Fruit fly (Drosophila melanogaster): ENCODE measurements around the gene Pdss2.

The Pdss2 gene

DNA sequence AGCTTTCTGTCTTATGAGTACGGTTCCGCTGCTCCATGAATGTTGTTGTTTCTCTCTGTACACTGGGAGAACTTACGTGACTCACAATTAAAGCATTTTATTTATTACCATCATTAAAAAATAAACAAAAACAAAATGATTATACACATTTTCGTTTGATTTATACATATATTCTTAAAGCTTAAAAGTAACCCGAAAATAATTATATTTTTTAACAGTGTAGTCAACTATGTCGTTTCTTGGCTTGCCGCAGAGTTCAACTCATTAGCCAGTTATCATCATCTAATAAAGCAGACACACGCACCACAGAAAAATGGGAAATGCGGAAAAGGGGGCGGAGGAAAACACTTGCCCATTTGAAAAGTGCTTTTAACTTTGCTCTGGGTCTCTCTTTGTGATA is 9.7 kb downstream of the Pdss2 start (continued):
- TF ChIP-seq tap (tag; optimal IDR thresholded peaks at IDR 0.05) (peak; percentile 83), sens (GFP tag) (peak; percentile 96), CG14050 (GFP tag; IDR thresholded peaks at IDR 0.05) (peak; percentile 51; the same call in 2 of the 3 replicates), CG12071 (GFP tag; optimal IDR thresholded peaks at IDR 0.05) (peak; percentile 53), Hey (tag; optimal IDR thresholded peaks at IDR 0.05) (no peak), lola (GFP tag; optimal IDR thresholded peaks at IDR 0.05) (peak in 1 of 3 experiments; percentile 75), CG15073 (GFP tag; optimal IDR thresholded peaks at IDR 0.05) (no peak), CG3847 (GFP tag; IDR thresholded peaks at IDR 0.05) (peak; percentile 77), Tbp (GFP tag; optimal IDR thresholded peaks at IDR 0.05) (no peak), CG1233 (GFP tag; optimal IDR thresholded peaks at IDR 0.05) (peak; percentile 60), trh (GFP tag; optimal IDR thresholded peaks at IDR 0.05) (peak; percentile 44), CG17829 (tag; optimal IDR thresholded peaks at IDR 0.05) (peak; percentile 85), dmrt11E (tag; optimal IDR thresholded peaks at IDR 0.05) (peak; percentile 79), E2f1 (GFP tag; IDR thresholded peaks at IDR 0.05) (peak; percentile 58; the same call in 1 of the 2 replicates), CG8290 (GFP tag; optimal IDR thresholded peaks at IDR 0.05) (peak; percentile 54), CG8290 (tag; optimal IDR thresholded peaks at IDR 0.05) (peak in 1 of 2 experiments; percentile 40), bsh (GFP tag; optimal IDR thresholded peaks at IDR 0.05) (peak in 1 of 2 experiments; percentile 93), jing (GFP tag; optimal IDR thresholded peaks at IDR 0.05) (peak; percentile 51), CG9817 (tag; optimal IDR thresholded peaks at IDR 0.05) (peak; percentile 69), CG5245 (GFP tag; optimal IDR thresholded peaks at IDR 0.05) (peak; percentile 56), CG1832 (GFP tag; optimal IDR thresholded peaks at IDR 0.05) (no peak), CG7786 (GFP tag; optimal IDR thresholded peaks at IDR 0.05) (peak; percentile 37), Ssrp (tag; optimal IDR thresholded peaks at IDR 0.05) (peak; percentile 79), MTF-1 (GFP tag; optimal IDR thresholded peaks at IDR 0.05; ENCODE audit: borderline replicate concordance) (peak; percentile 62), so (GFP tag; IDR thresholded peaks at IDR 0.05) (peak; percentile 80), ham (GFP tag; IDR thresholded peaks at IDR 0.05) (peak; percentile 31; the same call in 1 of the 2 replicates), CG16815 (GFP tag; optimal IDR thresholded peaks at IDR 0.05) (peak; percentile 33), gcm (GFP tag; optimal IDR thresholded peaks at IDR 0.05) (peak; percentile 93), insv (GFP tag; optimal IDR thresholded peaks at IDR 0.05) (no peak), fd102C (GFP tag; optimal IDR thresholded peaks at IDR 0.05) (no peak), Jarid2 (GFP tag; optimal IDR thresholded peaks at IDR 0.05) (no peak), exex (tag; optimal IDR thresholded peaks at IDR 0.05) (peak; percentile 1), grau (tag; optimal IDR thresholded peaks at IDR 0.05) (peak; percentile 86), bigmax (GFP tag; optimal IDR thresholded peaks at IDR 0.05) (no peak), luna (GFP tag; optimal IDR thresholded peaks at IDR 0.05) (no peak), CG11093 (GFP tag; IDR thresholded peaks at IDR 0.05) (0 out of 3 replicates have a peak, but pooled peaks have one; percentile 10), CG8944 (GFP tag; optimal IDR thresholded peaks at IDR 0.05) (peak; percentile 49), Eip74EF (GFP tag; optimal IDR thresholded peaks at IDR 0.05) (peak in 1 of 2 experiments; percentile 81), Nf-YB (GFP tag; optimal IDR thresholded peaks at IDR 0.05) (peak; percentile 66), CG6765 (GFP tag; optimal IDR thresholded peaks at IDR 0.05) (no peak), ems (GFP tag; optimal IDR thresholded peaks at IDR 0.05) (peak; percentile 80), twi (tag; optimal IDR thresholded peaks at IDR 0.05) (peak; percentile 65), Vsx1 (GFP tag; optimal IDR thresholded peaks at IDR 0.05) (peak; percentile 49), fd96Cb (tag; optimal IDR thresholded peaks at IDR 0.05) (peak; percentile 83), kni (GFP tag; optimal IDR thresholded peaks at IDR 0.05) (no peak), CrebB (tag; optimal IDR thresholded peaks at IDR 0.05) (peak; percentile 61), CG16863 (GFP tag; optimal IDR thresholded peaks at IDR 0.05) (peak; percentile 65), PHDP (tag; optimal IDR thresholded peaks at IDR 0.05) (peak; percentile 89), CG6689 (GFP tag; IDR thresholded peaks at IDR 0.05) (peak; percentile 83), CG3281 (GFP tag; optimal IDR thresholded peaks at IDR 0.05) (peak; percentile 67)
